Worm (Caenorhabditis elegans) whole organism, L1 larva: ENCODE measurements around the gene Y32G9B.1.

ENCODE experiments used
- C34B4.2 ChIP-seq: sonication (generic microtip); optimal IDR thresholded peaks from 2 replicates; lab custom pipeline; 2017; ENCODE audit warnings: mild to moderate bottlenecking, missing genetic modification characterization, missing compliant biosample characterization
- F16B12.6 ChIP-seq: fragments of 150-350 bp; optimal IDR thresholded peaks from 2 replicates; lab custom pipeline; 2014; ENCODE audit warnings: missing biosample characterization, missing genetic modification characterization
- Y116A8C.19 ChIP-seq: sonication (generic microtip); optimal IDR thresholded peaks from 2 replicates; lab custom pipeline; 2016; ENCODE audit warnings: missing compliant biosample characterization, missing genetic modification characterization, borderline replicate concordance
- blmp-1 ChIP-seq: fragments of 150-350 bp; optimal IDR thresholded peaks from 2 replicates; lab custom pipeline; 2014; ENCODE audit warnings: missing biosample characterization, missing genetic modification characterization
- ceh-82 ChIP-seq, 3 experiments: fragments of 150-350 bp in 1 of 3; sonication (generic microtip) in 2 of 3; optimal IDR thresholded peaks; 2 replicates each; lab custom pipeline; 2014 to 2017; ENCODE audit warnings: missing biosample characterization in 3 of 3, missing genetic modification characterization in 3 of 3
- ceh-88 ChIP-seq: fragments of 200-800 bp; sonication (Bioruptor generic); IDR thresholded peaks from 2 replicates; pipeline ENCODE4 v1.3.6; 2022; ENCODE audit warnings: missing genetic modification characterization, missing compliant biosample characterization
- dpl-1 ChIP-seq, 3 experiments: fragments of 150-350 bp in 2 of 3; sonication (generic microtip) in 1 of 3; optimal IDR thresholded peaks; 2 replicates each; lab custom pipeline; 2014 to 2017; ENCODE audit warnings: missing biosample characterization in 3 of 3, missing genetic modification characterization in 3 of 3, missing genetic modification reagents in 3 of 3
- dsc-1 ChIP-seq: sonication (generic microtip); optimal IDR thresholded peaks from 2 replicates; lab custom pipeline; 2016; ENCODE audit warnings: mild to moderate bottlenecking, missing genetic modification characterization, missing compliant biosample characterization
- efl-1 ChIP-seq, 4 experiments: fragments of 150-350 bp; optimal IDR thresholded peaks in 3 of 4; peaks in 1 of 4; 1 replicate in 1 of 4; 2 replicates in 3 of 4; lab custom pipeline; 2014; ENCODE audit warnings: missing biosample characterization in 2 of 4, missing genetic modification characterization in 2 of 4, missing genetic modification reagents in 2 of 4
- efl-3 ChIP-seq: fragments of 200-800 bp; sonication (Bioruptor generic); optimal IDR thresholded peaks from 2 replicates; lab custom pipeline; 2018; ENCODE audit warnings: mild to moderate bottlenecking, missing genetic modification characterization, missing compliant biosample characterization
- egl-13 ChIP-seq: sonication (generic microtip); optimal IDR thresholded peaks from 2 replicates; lab custom pipeline; 2016; ENCODE audit warnings: missing genotype, missing genetic modification reagents, missing genetic modification characterization, missing compliant biosample characterization
- elt-3 ChIP-seq, 6 experiments: fragments of 150-350 bp in 1 of 6; sonication (generic microtip); optimal IDR thresholded peaks; 2 replicates each; lab custom pipeline; 2017 to 2018; ENCODE audit warnings: missing biosample characterization in 6 of 6, missing genetic modification characterization in 6 of 6, inconsistent platforms in 1 of 6
- ets-5 ChIP-seq: fragments of 200-800 bp; sonication (Bioruptor generic); IDR thresholded peaks from 2 replicates; pipeline ENCODE4 v1.3.6; 2022; ENCODE audit warnings: missing genetic modification characterization, missing compliant biosample characterization
- grh-1 ChIP-seq: fragments of 200-800 bp; sonication (Bioruptor generic); IDR thresholded peaks from 2 replicates; pipeline ENCODE4 v1.3.6; 2022; ENCODE audit warnings: missing genetic modification reagents, missing genetic modification characterization, missing compliant biosample characterization
- hpl-2 ChIP-seq: fragments of 150-350 bp; optimal IDR thresholded peaks from 2 replicates; lab custom pipeline; 2014; ENCODE audit warnings: missing biosample characterization, missing genetic modification reagents, missing genetic modification characterization
- lin-13 ChIP-seq: fragments of 150-350 bp; optimal IDR thresholded peaks from 2 replicates; lab custom pipeline; 2014; ENCODE audit warnings: missing biosample characterization, missing genetic modification reagents, missing genetic modification characterization
- lin-14 ChIP-seq: fragments of 200-800 bp; sonication (Bioruptor generic); optimal IDR thresholded peaks from 2 replicates; lab custom pipeline; 2018; ENCODE audit warnings: mild to moderate bottlenecking, missing genetic modification characterization, moderate library complexity, missing compliant biosample characterization
- lin-35 ChIP-seq, 2 experiments: fragments of 150-350 bp; optimal IDR thresholded peaks; 2 replicates each; lab custom pipeline; 2014; ENCODE audit warnings: missing biosample characterization in 2 of 2, missing genetic modification characterization in 2 of 2, missing genetic modification reagents in 2 of 2
- lsy-2 ChIP-seq, 2 experiments: fragments of 150-350 bp; optimal IDR thresholded peaks; 2 replicates each; lab custom pipeline; 2014; ENCODE audit warnings: missing biosample characterization in 2 of 2, missing genetic modification characterization in 2 of 2
- mep-1 ChIP-seq: fragments of 150-350 bp; optimal IDR thresholded peaks from 2 replicates; lab custom pipeline; 2014; ENCODE audit warnings: missing biosample characterization, missing genetic modification characterization
- nhr-19 ChIP-seq: fragments of 200-800 bp; sonication (Bioruptor generic); conservative IDR thresholded peaks from 2 replicates; pipeline ENCODE4 v1.3.6; 2022; ENCODE audit warnings: missing genetic modification characterization, missing compliant biosample characterization
- nhr-47 ChIP-seq: sonication (generic microtip); optimal IDR thresholded peaks from 2 replicates; lab custom pipeline; 2016; ENCODE audit warnings: mild to moderate bottlenecking, missing genetic modification characterization, moderate library complexity, missing compliant biosample characterization
- nhr-71 ChIP-seq: sonication (generic microtip); optimal IDR thresholded peaks from 2 replicates; lab custom pipeline; 2016; ENCODE audit warnings: mild to moderate bottlenecking, missing genetic modification characterization, moderate library complexity, missing compliant biosample characterization
- nhr-76 ChIP-seq: sonication (generic microtip); optimal IDR thresholded peaks from 2 replicates; lab custom pipeline; 2017; ENCODE audit warnings: missing biosample characterization, missing genetic modification characterization
- nhr-77 ChIP-seq: fragments of 150-350 bp; optimal IDR thresholded peaks from 2 replicates; lab custom pipeline; 2014; ENCODE audit warnings: missing biosample characterization, missing genetic modification characterization
- nhr-90 ChIP-seq: sonication (generic microtip); optimal IDR thresholded peaks from 2 replicates; lab custom pipeline; 2016; ENCODE audit warnings: mild to moderate bottlenecking, missing genetic modification characterization, missing compliant biosample characterization; ENCODE audit not compliant: poor library complexity
- skn-1 ChIP-seq: fragments of 150-350 bp; optimal IDR thresholded peaks from 2 replicates; lab custom pipeline; 2014; ENCODE audit warnings: missing biosample characterization, missing genetic modification characterization
- snu-23 ChIP-seq: sonication (generic microtip); optimal IDR thresholded peaks from 2 replicates; lab custom pipeline; 2016; ENCODE audit warnings: missing genetic modification characterization, missing compliant biosample characterization
- sup-37 ChIP-seq: fragments of 200-800 bp; sonication (Bioruptor generic); optimal IDR thresholded peaks from 2 replicates; lab custom pipeline; 2018; ENCODE audit warnings: mild to moderate bottlenecking, missing genetic modification characterization, missing compliant biosample characterization
- swsn-7 ChIP-seq: sonication (generic microtip); optimal IDR thresholded peaks from 2 replicates; lab custom pipeline; 2016; ENCODE audit warnings: missing genetic modification characterization, missing compliant biosample characterization
- unc-130 ChIP-seq: fragments of 150-350 bp; optimal IDR thresholded peaks from 2 replicates; lab custom pipeline; 2017; ENCODE audit warnings: missing biosample characterization, missing genetic modification characterization, inconsistent platforms
- unc-62 ChIP-seq: fragments of 150-350 bp; optimal IDR thresholded peaks from 2 replicates; lab custom pipeline; 2014; ENCODE audit warnings: missing biosample characterization, missing genetic modification reagents, missing genetic modification characterization
- zag-1 ChIP-seq: fragments of 150-350 bp; optimal IDR thresholded peaks from 2 replicates; lab custom pipeline; 2014; ENCODE audit warnings: missing biosample characterization, missing genetic modification characterization
- ztf-11 ChIP-seq, 2 experiments: sonication (generic microtip); optimal IDR thresholded peaks; 2 replicates each; lab custom pipeline; 2016 to 2017; ENCODE audit warnings: missing genetic modification characterization in 2 of 2, missing biosample characterization in 1 of 2, missing compliant biosample characterization in 1 of 2

The Y32G9B.1 gene

ce11 chrV:1779994-1780393 lies 49.9 kb downstream of the Y32G9B.1 start:
- TF ChIP-seq nhr-90 (tag; lab: Kevin White, UChicago) = no peak
- no peak for TF ChIP-seq ets-5 (GFP tag; lab: Robert Waterston, UW)
- TF ChIP-seq efl-3 = no peak
- no peak for TF ChIP-seq unc-62 (GFP tag; lab: Kevin White, UChicago)
- no peak for TF ChIP-seq ceh-88
- no peak for TF ChIP-seq zag-1 (tag; lab: Kevin White, UChicago)

DNA sequence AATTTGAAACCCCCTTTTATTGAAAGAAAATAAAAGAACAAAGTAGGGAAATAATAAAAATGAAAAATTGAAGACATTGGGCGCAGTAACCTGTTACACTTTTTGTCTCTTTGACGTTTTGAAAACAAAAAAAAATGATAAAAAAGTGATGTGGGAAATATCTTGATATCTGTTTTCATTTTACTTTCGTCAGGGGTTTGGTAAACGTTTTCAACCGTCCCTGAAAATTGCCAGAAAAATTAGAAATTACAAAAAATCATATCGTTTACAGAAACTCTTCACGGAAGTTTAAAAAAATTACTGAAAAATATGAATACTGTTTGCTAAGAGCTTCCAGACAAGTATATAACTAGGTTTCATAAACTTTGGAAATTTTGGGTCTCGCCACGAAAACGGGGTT lies 50.7 kb downstream of the Y32G9B.1 start, which contains the start of gene F36H9.4:
TSS of gene F36H9.4 (minus strand) at position 101 of the 400 bp plus-strand sequence.
- TF ChIP-seq blmp-1 (tag; lab: Kevin White, UChicago) (peak; percentile 20), lin-13 (GFP tag; lab: Kevin White, UChicago) (no peak), nhr-76 (tag; lab: Kevin White, UChicago) (no peak), grh-1 (GFP tag; lab: Robert Waterston, UW) (no peak), egl-13 (tag; lab: Kevin White, UChicago) (no peak)

DNA sequence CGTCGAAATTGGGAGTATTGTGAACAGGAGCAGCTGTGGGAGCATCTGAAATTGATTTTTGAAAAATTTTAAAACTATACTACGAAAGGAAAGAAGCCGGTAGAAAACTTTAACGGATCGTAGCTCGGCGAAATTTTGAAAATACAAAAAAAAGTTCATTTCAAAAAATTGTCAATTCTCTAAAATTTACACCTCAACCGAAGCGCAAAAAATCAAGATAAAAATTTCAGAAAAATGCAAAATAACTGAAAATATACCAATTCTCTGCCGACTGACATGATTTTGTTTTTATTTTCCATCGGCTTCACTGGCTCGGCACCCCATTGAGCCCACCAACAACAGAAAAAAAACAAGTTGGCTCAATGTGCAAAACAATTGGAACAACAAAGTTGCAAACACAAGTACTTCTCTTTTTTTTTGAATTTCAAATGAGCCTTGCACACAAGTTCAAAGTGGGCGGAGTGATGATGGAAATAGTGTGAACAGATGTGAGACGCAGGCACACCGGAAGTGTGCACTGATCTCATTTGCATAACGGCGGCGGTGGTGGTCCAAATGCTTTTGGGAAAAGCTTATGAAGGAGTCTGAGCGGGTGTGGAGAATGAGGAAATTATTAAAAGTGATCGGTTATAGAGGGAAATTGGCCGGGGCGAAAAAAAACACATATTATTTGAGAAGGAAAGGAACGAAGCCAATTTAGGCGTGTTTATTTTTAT lies 54.8 kb downstream of the Y32G9B.1 start, which contains the start of gene F36H9.7:
TSS of gene F36H9.7 (minus strand) at position 51 of the 716 bp plus-strand sequence.
- TF ChIP-seq elt-3 (tag; optimal IDR thresholded peaks at IDR 0.05; lab: Kevin White, UChicago) = no peak
- TF ChIP-seq lin-14 (GFP tag; lab: Kevin White, UChicago) = peak; percentile 36

- no peak for TF ChIP-seq grh-1 (GFP tag; lab: Robert Waterston, UW)
- TF ChIP-seq lin-35 (GFP tag; optimal IDR thresholded peaks at IDR 0.05; lab: Kevin White, UChicago) = peak in 1 of 2 experiments; percentile 3
- TF ChIP-seq Y116A8C.19 = no peak
- TF ChIP-seq blmp-1 (tag; lab: Kevin White, UChicago) = no peak
- TF ChIP-seq nhr-77 = no peak
- no peak for TF ChIP-seq dsc-1 (tag; lab: Kevin White, UChicago)
- TF ChIP-seq egl-13 (tag; lab: Kevin White, UChicago) = no peak
- peak; percentile 25 for TF ChIP-seq mep-1
- no peak for TF ChIP-seq nhr-19 (GFP tag; lab: Robert Waterston, UW)
- TF ChIP-seq nhr-47 (tag; lab: Kevin White, UChicago) = no peak
- TF ChIP-seq C34B4.2 (tag; lab: Kevin White, UChicago) = no peak
- peak in 2 of 3 experiments; percentile 24 to 35 for TF ChIP-seq dpl-1 (GFP tag; optimal IDR thresholded peaks at IDR 0.05; lab: Kevin White, UChicago)
- TF ChIP-seq swsn-7 (tag; lab: Kevin White, UChicago) = no peak
- TF ChIP-seq skn-1 = no peak
- TF ChIP-seq sup-37 (GFP tag; lab: Kevin White, UChicago) = no peak
- no peak for TF ChIP-seq ztf-11 (tag; optimal IDR thresholded peaks at IDR 0.05; lab: Kevin White, UChicago)
- TF ChIP-seq lsy-2 (tag; optimal IDR thresholded peaks at IDR 0.05; lab: Kevin White, UChicago) = peak; percentile 11 to 29
- TF ChIP-seq efl-1 (optimal IDR thresholded peaks at IDR 0.05; lab: Kevin White, UChicago) = peak; percentile 11 to 30
- peak; percentile 37 to 94 for TF ChIP-seq efl-1 (GFP tag; optimal IDR thresholded peaks at IDR 0.05 in 1 of 2; lab: Kevin White, UChicago)
- TF ChIP-seq ets-5 (GFP tag; lab: Robert Waterston, UW) = no peak
- peak; percentile 18 for TF ChIP-seq lin-14 (GFP tag; lab: Kevin White, UChicago)
- TF ChIP-seq ceh-82 (tag; optimal IDR thresholded peaks at IDR 0.05; lab: Kevin White, UChicago) = no peak
- peak; percentile 11 for TF ChIP-seq unc-130 (tag; lab: Kevin White, UChicago)
- TF ChIP-seq F16B12.6 = peak; percentile 83
- TF ChIP-seq hpl-2 (GFP tag; lab: Kevin White, UChicago) = no peak
- TF ChIP-seq snu-23 (GFP tag; lab: Kevin White, UChicago) = peak; percentile 9
- TF ChIP-seq nhr-71 (tag; lab: Kevin White, UChicago) = peak; percentile 11
Measured at ce11 chrV:1773120-1773519, 56.8 kb downstream of the Y32G9B.1 start.
